Fruit fly (Drosophila melanogaster): ENCODE measurements around the gene CG43799.

CG43799 gene

dm6 chr2L:7227434-7227833 lies at the start of gene CG43799:
CG43799 (plus strand) TSS chr2L:7227734.
- TF ChIP-seq h (optimal IDR thresholded peaks at IDR 0.05) (no peak), Sin3A (optimal IDR thresholded peaks at IDR 0.05) (no peak), psq (optimal IDR thresholded peaks at IDR 0.05) (no peak), insv (optimal IDR thresholded peaks at IDR 0.05) (no peak), Myc (optimal IDR thresholded peaks at IDR 0.05) (no peak), ttk (optimal IDR thresholded peaks at IDR 0.05) (no peak)

- no peak for TF ChIP-seq ttk (optimal IDR thresholded peaks at IDR 0.05)
- TF ChIP-seq Sin3A (optimal IDR thresholded peaks at IDR 0.05), result no peak
- no peak for TF ChIP-seq Myc (optimal IDR thresholded peaks at IDR 0.05)
- TF ChIP-seq psq (optimal IDR thresholded peaks at IDR 0.05), result no peak
- no peak for TF ChIP-seq h (optimal IDR thresholded peaks at IDR 0.05)
- TF ChIP-seq insv (optimal IDR thresholded peaks at IDR 0.05), result no peak
Measured at dm6 chr2L:7179276-7179675, 48.3 kb upstream of the CG43799 start.

dm6 chr2L:7181978-7182392 lies 45.5 kb upstream of the CG43799 start, which contains the start of gene MICU1:
MICU1 (plus strand) TSS chr2L:7182234.
- no peak for TF ChIP-seq h (optimal IDR thresholded peaks at IDR 0.05)
- no peak for TF ChIP-seq ttk (optimal IDR thresholded peaks at IDR 0.05)
- no peak for TF ChIP-seq psq (optimal IDR thresholded peaks at IDR 0.05)
- TF ChIP-seq insv (optimal IDR thresholded peaks at IDR 0.05), result no peak
- TF ChIP-seq Sin3A (optimal IDR thresholded peaks at IDR 0.05), result no peak

- TF ChIP-seq Myc (optimal IDR thresholded peaks at IDR 0.05), result no peak
- TF ChIP-seq psq (optimal IDR thresholded peaks at IDR 0.05), result no peak
- no peak for TF ChIP-seq insv (optimal IDR thresholded peaks at IDR 0.05)
- TF ChIP-seq h (optimal IDR thresholded peaks at IDR 0.05), result no peak
- no peak for TF ChIP-seq ttk (optimal IDR thresholded peaks at IDR 0.05)
- no peak for TF ChIP-seq Sin3A (optimal IDR thresholded peaks at IDR 0.05)
Measured at dm6 chr2L:7187920-7188529, 39.5 kb upstream of the CG43799 start.

dm6 chr2L:7188530-7188996 lies 39.0 kb upstream of the CG43799 start:
- TF ChIP-seq Sin3A (optimal IDR thresholded peaks at IDR 0.05), result no peak
- TF ChIP-seq Myc (optimal IDR thresholded peaks at IDR 0.05), result no peak
- no peak for TF ChIP-seq ttk (optimal IDR thresholded peaks at IDR 0.05)
- no peak for TF ChIP-seq insv (optimal IDR thresholded peaks at IDR 0.05)
- TF ChIP-seq h (optimal IDR thresholded peaks at IDR 0.05), result no peak
- no peak for TF ChIP-seq psq (optimal IDR thresholded peaks at IDR 0.05)

- no peak for TF ChIP-seq h (optimal IDR thresholded peaks at IDR 0.05)
- TF ChIP-seq Sin3A (optimal IDR thresholded peaks at IDR 0.05), result no peak
- TF ChIP-seq ttk (optimal IDR thresholded peaks at IDR 0.05), result no peak
- TF ChIP-seq Myc (optimal IDR thresholded peaks at IDR 0.05), result no peak
- TF ChIP-seq psq (optimal IDR thresholded peaks at IDR 0.05), result no peak
- no peak for TF ChIP-seq insv (optimal IDR thresholded peaks at IDR 0.05)
Measured at dm6 chr2L:7189674-7190073, 37.9 kb upstream of the CG43799 start, which contains the start of gene CG4496. CG4496 (minus strand) TSS chr2L:7190010.

dm6 chr2L:7194351-7195037 lies 33.0 kb upstream of the CG43799 start, which contains the start of gene CG4497:
CG4497 (minus strand) TSS chr2L:7194588.
- no peak for TF ChIP-seq Sin3A (optimal IDR thresholded peaks at IDR 0.05)
- no peak for TF ChIP-seq psq (optimal IDR thresholded peaks at IDR 0.05)
- TF ChIP-seq Myc (optimal IDR thresholded peaks at IDR 0.05), result no peak
- no peak for TF ChIP-seq h (optimal IDR thresholded peaks at IDR 0.05)
- TF ChIP-seq insv (optimal IDR thresholded peaks at IDR 0.05), result no peak
- TF ChIP-seq ttk (optimal IDR thresholded peaks at IDR 0.05), result no peak

dm6 chr2L:7198618-7199017 lies 28.9 kb upstream of the CG43799 start:
- TF ChIP-seq psq (optimal IDR thresholded peaks at IDR 0.05) (no peak), Myc (optimal IDR thresholded peaks at IDR 0.05) (no peak), ttk (optimal IDR thresholded peaks at IDR 0.05) (no peak), insv (optimal IDR thresholded peaks at IDR 0.05) (no peak)

- TF ChIP-seq h (optimal IDR thresholded peaks at IDR 0.05), result no peak
- TF ChIP-seq psq (optimal IDR thresholded peaks at IDR 0.05), result no peak
- TF ChIP-seq insv (optimal IDR thresholded peaks at IDR 0.05), result no peak
- TF ChIP-seq ttk (optimal IDR thresholded peaks at IDR 0.05), result no peak
- TF ChIP-seq Myc (optimal IDR thresholded peaks at IDR 0.05), result no peak
- no peak for TF ChIP-seq Sin3A (optimal IDR thresholded peaks at IDR 0.05)
Measured at dm6 chr2L:7199635-7200110, 27.9 kb upstream of the CG43799 start.

- no peak for TF ChIP-seq Myc (optimal IDR thresholded peaks at IDR 0.05)
- TF ChIP-seq ttk (optimal IDR thresholded peaks at IDR 0.05), result no peak
- no peak for TF ChIP-seq Sin3A (optimal IDR thresholded peaks at IDR 0.05)
- no peak for TF ChIP-seq insv (optimal IDR thresholded peaks at IDR 0.05)
- TF ChIP-seq psq (optimal IDR thresholded peaks at IDR 0.05), result no peak
- TF ChIP-seq h (optimal IDR thresholded peaks at IDR 0.05), result no peak
Measured at dm6 chr2L:7200168-7200567, 27.4 kb upstream of the CG43799 start.

dm6 chr2L:7203411-7204171 lies 23.9 kb upstream of the CG43799 start:
- TF ChIP-seq ttk (optimal IDR thresholded peaks at IDR 0.05) (no peak), Sin3A (optimal IDR thresholded peaks at IDR 0.05) (no peak), insv (optimal IDR thresholded peaks at IDR 0.05) (no peak), h (optimal IDR thresholded peaks at IDR 0.05) (no peak), Myc (optimal IDR thresholded peaks at IDR 0.05) (no peak), psq (optimal IDR thresholded peaks at IDR 0.05) (no peak)

- TF ChIP-seq psq (optimal IDR thresholded peaks at IDR 0.05), result no peak
Measured at dm6 chr2L:7204172-7204482, 23.4 kb upstream of the CG43799 start, which contains the start of gene CG4502. CG4502 (minus strand) TSS chr2L:7204264.

Data from Kc167 (cell line).